Fruit fly (Drosophila melanogaster): Measurements from ENCODE around the gene Hsp60A.

Hsp60A gene

DNA sequence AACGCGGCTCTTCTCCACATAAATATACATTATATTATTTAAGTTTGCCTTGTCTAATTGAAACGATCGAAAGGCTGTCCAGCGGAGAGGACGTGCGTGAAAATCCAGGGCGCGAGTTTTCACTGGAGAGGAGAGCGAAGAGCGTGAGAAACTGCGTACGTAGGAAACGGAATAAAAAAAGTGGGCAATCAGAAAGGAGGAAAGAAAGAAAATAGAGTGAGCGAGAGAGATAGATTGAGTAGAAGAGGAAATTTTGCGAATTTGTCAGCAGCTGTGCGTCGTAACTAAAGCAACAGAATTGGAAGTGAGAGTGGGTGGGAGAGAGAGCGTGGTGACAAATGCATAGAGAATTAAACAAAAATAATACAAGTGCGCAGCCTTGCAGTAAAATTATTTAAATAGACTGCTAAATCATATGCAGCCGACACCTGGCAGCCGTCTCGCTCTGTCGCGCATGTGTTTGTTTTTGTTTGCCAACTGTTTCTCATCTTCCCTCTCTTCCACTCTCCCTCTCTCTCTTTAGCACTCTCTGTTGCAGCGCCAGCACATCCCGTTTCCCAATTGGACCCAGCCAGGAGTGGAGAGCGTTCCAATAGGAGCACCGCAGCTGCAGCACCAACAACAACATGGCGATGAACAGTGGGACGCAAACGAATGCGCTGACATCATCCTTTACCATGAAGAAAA, 46.4 kb downstream of the Hsp60A start (continued):
- TF ChIP-seq dsx (GFP tag; optimal IDR thresholded peaks at IDR 0.05; ENCODE audit: poor library complexity, severe bottlenecking) (peak; percentile 38), spab (GFP tag; optimal IDR thresholded peaks at IDR 0.05) (no peak), esn (GFP tag; optimal IDR thresholded peaks at IDR 0.05) (peak; percentile 9), fd85E (GFP tag; optimal IDR thresholded peaks at IDR 0.05) (no peak), net (GFP tag; optimal IDR thresholded peaks at IDR 0.05) (peak; percentile 22), CG8319 (GFP tag; optimal IDR thresholded peaks at IDR 0.05) (no peak), Ets96B (tag; optimal IDR thresholded peaks at IDR 0.05) (no peak), Hr39 (GFP tag; optimal IDR thresholded peaks at IDR 0.05) (no peak), OdsH (GFP tag; optimal IDR thresholded peaks at IDR 0.05) (no peak), Met (GFP tag; optimal IDR thresholded peaks at IDR 0.05) (no peak), cyc (GFP tag; optimal IDR thresholded peaks at IDR 0.05) (no peak), svp (GFP tag) (no peak)

DNA sequence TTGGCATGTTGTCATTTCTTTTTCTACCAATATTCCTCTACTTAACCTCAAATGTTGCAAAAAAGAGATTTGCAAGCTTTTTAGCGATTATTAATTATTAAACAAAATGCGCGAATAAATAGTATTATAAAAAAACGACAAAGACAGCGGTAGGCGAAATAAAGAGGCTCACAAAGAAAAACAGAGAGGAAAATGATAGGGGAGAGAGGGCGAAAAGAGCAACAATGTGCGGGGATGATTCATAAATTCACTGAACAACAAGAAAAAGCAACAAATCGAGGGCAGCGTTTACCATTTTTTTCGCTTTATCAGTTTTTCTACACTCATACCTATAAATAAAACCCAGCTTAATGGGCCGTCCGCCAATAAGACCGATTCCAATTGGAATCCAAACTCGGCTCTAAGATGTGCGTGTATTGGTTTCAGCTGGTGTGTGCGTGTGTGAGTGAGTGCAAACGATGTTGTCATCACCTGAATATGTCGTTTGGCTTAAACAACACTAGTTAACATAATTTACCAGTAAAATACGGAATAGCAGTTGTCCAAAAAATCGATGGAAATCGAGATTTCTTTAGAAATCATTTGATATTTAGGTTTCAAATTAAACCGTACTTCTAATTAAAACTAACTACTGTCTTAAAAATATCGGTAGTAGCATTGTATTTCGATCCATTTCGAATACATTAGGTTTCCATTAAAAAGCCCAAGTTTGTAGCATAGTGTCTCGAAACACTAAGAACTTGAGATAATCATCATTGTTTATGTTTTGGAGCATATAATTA, 47.7 kb downstream of the Hsp60A start:
- 0 out of 2 replicates have a peak, but pooled peaks have one; percentile 12 for TF ChIP-seq Gug (GFP tag; IDR thresholded peaks at IDR 0.05)
- peak; percentile 17 for TF ChIP-seq esn (GFP tag; optimal IDR thresholded peaks at IDR 0.05)
- TF ChIP-seq CG9139 (GFP tag; optimal IDR thresholded peaks at IDR 0.05) = peak; percentile 1
- peak; percentile 11 for TF ChIP-seq CG3919 (GFP tag; optimal IDR thresholded peaks at IDR 0.05)
- TF ChIP-seq Eip78C (GFP tag) = peak; percentile 78
- no peak for TF ChIP-seq CG4318 (GFP tag; optimal IDR thresholded peaks at IDR 0.05)
- TF ChIP-seq Sox14 (GFP tag; optimal IDR thresholded peaks at IDR 0.05) = no peak
- peak; percentile 27 for TF ChIP-seq pdm3 (GFP tag; optimal IDR thresholded peaks at IDR 0.05)
- TF ChIP-seq CG6163 (GFP tag; IDR thresholded peaks at IDR 0.05) = peak; percentile 5; the same call in 1 of the 3 replicates
- no peak for TF ChIP-seq cyc (GFP tag; optimal IDR thresholded peaks at IDR 0.05)
- TF ChIP-seq acj6 (GFP tag; optimal IDR thresholded peaks at IDR 0.05) = peak; percentile 32
- TF ChIP-seq CG11902 (GFP tag; optimal IDR thresholded peaks at IDR 0.05) = no peak
- peak; percentile 16 for TF ChIP-seq CG6792 (GFP tag; optimal IDR thresholded peaks at IDR 0.05)
- peak; percentile 74 for TF ChIP-seq dsx (GFP tag; optimal IDR thresholded peaks at IDR 0.05; ENCODE audit: poor library complexity, severe bottlenecking)
- TF ChIP-seq CG15336 (GFP tag; IDR thresholded peaks at IDR 0.05) = 0 out of 2 replicates have a peak, but pooled peaks have one; percentile 31
- peak; percentile 41; the same call in 2 of the 3 replicates for TF ChIP-seq CG8119 (GFP tag; IDR thresholded peaks at IDR 0.05)
- no peak for TF ChIP-seq Hr38 (GFP tag; optimal IDR thresholded peaks at IDR 0.05)
- TF ChIP-seq achi (GFP tag; optimal IDR thresholded peaks at IDR 0.05) = peak; percentile 2

DNA sequence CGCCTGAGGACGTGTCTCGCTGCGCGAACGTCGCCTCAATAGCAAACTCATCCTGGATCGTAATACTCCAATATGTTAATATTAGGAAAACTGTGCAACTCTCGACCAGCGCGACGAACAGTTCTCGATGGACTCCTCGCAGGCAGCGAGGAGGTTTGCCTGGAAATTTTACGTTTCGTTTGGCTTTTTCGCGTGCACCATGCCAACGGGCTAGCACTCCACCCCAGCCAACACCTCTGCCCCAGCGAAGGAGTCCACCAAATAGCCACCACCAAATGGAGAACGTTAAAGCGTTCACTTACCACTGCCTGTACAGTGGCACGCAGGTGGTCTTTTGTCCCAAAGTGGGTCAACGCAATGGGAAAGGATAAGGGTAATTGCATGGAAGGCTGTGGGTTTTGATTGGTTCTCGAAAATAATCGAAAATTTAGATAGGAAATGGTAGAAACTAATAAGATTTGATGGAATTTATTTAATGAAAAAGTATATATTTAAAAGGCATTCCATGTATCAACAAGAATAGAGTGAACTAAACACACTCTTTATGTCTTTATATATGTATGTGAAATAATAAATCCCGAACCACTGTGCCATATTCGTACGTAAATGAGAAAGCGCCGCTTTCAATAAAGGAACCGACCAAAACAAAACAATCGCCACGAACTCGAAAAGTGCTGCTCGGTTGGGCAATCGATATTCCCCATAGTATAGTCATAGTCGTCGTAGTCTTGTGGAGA, 51.6 kb downstream of the Hsp60A start, which contains the start of gene CG32668:
Gene CG32668, minus strand, starts transcription at position 51 of the 737 bp plus-strand sequence.
- TF ChIP-seq Eip78C (GFP tag) (peak; percentile 57), Hr4 (GFP tag; optimal IDR thresholded peaks at IDR 0.05) (no peak)
